Worm (Caenorhabditis elegans) whole organism, L4 larva: ENCODE data around the gene sms-3.

ENCODE experiments used
- F10B5.3 ChIP-seq: sonication (generic microtip); optimal IDR thresholded peaks from 2 replicates; lab custom pipeline; 2016; ENCODE audit warnings: mild to moderate bottlenecking, missing genetic modification characterization, missing compliant biosample characterization
- F49E8.2 ChIP-seq: sonication (generic microtip); optimal IDR thresholded peaks from 2 replicates; lab custom pipeline; 2016; ENCODE audit warnings: missing compliant biosample characterization, mild to moderate bottlenecking, missing genetic modification characterization, borderline replicate concordance
- T20F7.1 ChIP-seq: fragments of 200-800 bp; sonication (Bioruptor generic); optimal IDR thresholded peaks from 2 replicates; lab custom pipeline; 2018; ENCODE audit warnings: mild to moderate bottlenecking, missing genetic modification characterization, missing compliant biosample characterization
- Y75B8A.6 ChIP-seq: fragments of 200-800 bp; sonication (Bioruptor generic); IDR thresholded peaks from 2 replicates; pipeline ENCODE4 v1.3.6; 2022; ENCODE audit warnings: missing genetic modification reagents, missing genetic modification characterization, missing compliant biosample characterization
- ZK546.5 ChIP-seq, 2 experiments: sonication (generic microtip); optimal IDR thresholded peaks; 2 replicates each; lab custom pipeline; 2017; ENCODE audit warnings: missing biosample characterization in 2 of 2, missing genetic modification characterization in 2 of 2
- aha-1 ChIP-seq: fragments of 150-350 bp; peaks from one replicate; lab custom pipeline; 2014; ENCODE audit warnings: missing biosample characterization, missing genetic modification characterization
- ama-1 ChIP-seq: fragments of 150-350 bp; optimal IDR thresholded peaks from 2 replicates; lab custom pipeline; 2014; ENCODE audit warnings: inconsistent platforms, mixed read lengths
- arid-1 ChIP-seq: fragments of 200-800 bp; sonication (Bioruptor generic); conservative IDR thresholded peaks from 2 replicates; pipeline ENCODE4 v1.3.6; 2022; ENCODE audit warnings: missing genetic modification reagents, missing genetic modification characterization, missing compliant biosample characterization
- ceh-20 ChIP-seq: fragments of 200-800 bp; sonication (Bioruptor generic); IDR thresholded peaks from 2 replicates; pipeline ENCODE4 v1.3.6; 2022; ENCODE audit warnings: missing genetic modification reagents, missing genetic modification characterization, missing compliant biosample characterization
- ceh-32 ChIP-seq: sonication (generic microtip); optimal IDR thresholded peaks from 2 replicates; lab custom pipeline; 2016; ENCODE audit warnings: mild to moderate bottlenecking, missing genetic modification characterization, missing compliant biosample characterization; ENCODE audit not compliant: poor library complexity
- ceh-44 ChIP-seq: fragments of 200-800 bp; sonication (Bioruptor generic); IDR thresholded peaks from 2 replicates; pipeline ENCODE4 v1.3.6; 2022; ENCODE audit warnings: missing genetic modification reagents, missing genetic modification characterization, missing compliant biosample characterization
- ctbp-1 ChIP-seq: fragments of 200-800 bp; sonication (Bioruptor generic); IDR thresholded peaks from 2 replicates; pipeline ENCODE4 v1.3.6; 2022; ENCODE audit warnings: missing genetic modification reagents, missing genetic modification characterization, missing compliant biosample characterization
- daf-16 ChIP-seq, 3 experiments: sonication (generic microtip); optimal IDR thresholded peaks; 2 replicates each; lab custom pipeline; 2016 to 2017; ENCODE audit warnings: missing genetic modification characterization in 3 of 3, missing genetic modification reagents in 3 of 3, mild to moderate bottlenecking in 2 of 3, missing compliant biosample characterization in 2 of 3, missing biosample characterization in 1 of 3, moderate library complexity in 1 of 3
- daf-19 ChIP-seq: fragments of 200-800 bp; sonication (Bioruptor generic); conservative IDR thresholded peaks from 2 replicates; pipeline ENCODE4 v1.3.6; 2022; ENCODE audit warnings: missing genetic modification characterization, missing compliant biosample characterization
- dmd-6 ChIP-seq: fragments of 200-800 bp; sonication (Bioruptor generic); IDR thresholded peaks from 2 replicates; pipeline ENCODE4 v1.3.6; 2022; ENCODE audit warnings: missing genetic modification reagents, missing genetic modification characterization, missing compliant biosample characterization
- dmd-9 ChIP-seq: fragments of 200-800 bp; sonication (Bioruptor generic); IDR thresholded peaks from 2 replicates; pipeline ENCODE4 v1.3.6; 2022; ENCODE audit warnings: missing genetic modification reagents, missing genetic modification characterization, missing compliant biosample characterization
- dpl-1 ChIP-seq: fragments of 150-350 bp; optimal IDR thresholded peaks from 2 replicates; lab custom pipeline; 2014; ENCODE audit warnings: missing biosample characterization, missing genetic modification reagents, missing genetic modification characterization
- duxl-1 ChIP-seq: sonication (generic microtip); optimal IDR thresholded peaks from 2 replicates; lab custom pipeline; 2016; ENCODE audit warnings: mild to moderate bottlenecking, missing genetic modification characterization, moderate library complexity, missing compliant biosample characterization; ENCODE audit not compliant: poor library complexity
- egl-43 ChIP-seq: fragments of 200-800 bp; sonication (Bioruptor generic); IDR thresholded peaks from 2 replicates; pipeline ENCODE4 v1.3.6; 2022; ENCODE audit warnings: missing genetic modification reagents, missing genetic modification characterization, missing compliant biosample characterization
- fos-1 ChIP-seq: fragments of 150-350 bp; optimal IDR thresholded peaks from 2 replicates; lab custom pipeline; 2014; ENCODE audit warnings: missing biosample characterization, missing genetic modification characterization
- gei-8 ChIP-seq: fragments of 200-800 bp; sonication (Bioruptor generic); optimal IDR thresholded peaks from 2 replicates; lab custom pipeline; 2018; ENCODE audit warnings: mild to moderate bottlenecking, missing genetic modification characterization, missing compliant biosample characterization
- hif-1 ChIP-seq, 2 experiments: sonication (generic microtip); optimal IDR thresholded peaks; 2 replicates each; lab custom pipeline; 2016 to 2017; ENCODE audit warnings: missing compliant biosample characterization in 2 of 2, missing genetic modification characterization in 2 of 2, missing genetic modification reagents in 2 of 2, missing genotype in 2 of 2, mild to moderate bottlenecking in 1 of 2
- hlh-11 ChIP-seq: fragments of 200-800 bp; sonication (Bioruptor generic); optimal IDR thresholded peaks from 2 replicates; lab custom pipeline; 2018; ENCODE audit warnings: mild to moderate bottlenecking, missing genetic modification characterization, missing compliant biosample characterization
- jun-1 ChIP-seq: fragments of 150-350 bp; optimal IDR thresholded peaks from 2 replicates; lab custom pipeline; 2014; ENCODE audit warnings: missing biosample characterization, missing genetic modification reagents, missing genetic modification characterization
- lim-7 ChIP-seq: fragments of 200-800 bp; sonication (Bioruptor generic); IDR thresholded peaks from 2 replicates; pipeline ENCODE4 v1.3.6; 2022; ENCODE audit warnings: missing genetic modification characterization, missing compliant biosample characterization
- lin-1 ChIP-seq: fragments of 200-800 bp; sonication (Bioruptor generic); IDR thresholded peaks from 2 replicates; pipeline ENCODE4 v1.3.6; 2022; ENCODE audit warnings: missing genetic modification reagents, missing genetic modification characterization, missing compliant biosample characterization
- lin-38 ChIP-seq: fragments of 200-800 bp; sonication (Bioruptor generic); IDR thresholded peaks from 2 replicates; pipeline ENCODE4 v1.3.6; 2022; ENCODE audit warnings: missing genetic modification reagents, missing genetic modification characterization, missing compliant biosample characterization
- madf-9 ChIP-seq: fragments of 200-800 bp; sonication (Bioruptor generic); conservative IDR thresholded peaks from 2 replicates; pipeline ENCODE4 v1.3.6; 2022; ENCODE audit warnings: missing genetic modification reagents, missing genetic modification characterization, missing compliant biosample characterization
- mdl-1 ChIP-seq, 2 experiments: fragments of 150-350 bp in 1 of 2; sonication (generic microtip) in 1 of 2; optimal IDR thresholded peaks; 2 replicates each; lab custom pipeline; 2014 to 2017; ENCODE audit warnings: missing biosample characterization in 2 of 2, missing genetic modification characterization in 2 of 2
- mdt-29 ChIP-seq: fragments of 200-800 bp; sonication (Bioruptor generic); IDR thresholded peaks from 2 replicates; pipeline ENCODE4 v1.3.6; 2022; ENCODE audit warnings: missing genetic modification reagents, missing genetic modification characterization, missing compliant biosample characterization
- mxl-3 ChIP-seq: fragments of 200-800 bp; sonication (Bioruptor generic); optimal IDR thresholded peaks from 2 replicates; lab custom pipeline; 2018; ENCODE audit warnings: mild to moderate bottlenecking, missing genetic modification characterization, missing compliant biosample characterization
- nhr-10 ChIP-seq: fragments of 150-350 bp; optimal IDR thresholded peaks from 2 replicates; lab custom pipeline; 2014; ENCODE audit warnings: missing biosample characterization, missing genetic modification characterization
- nhr-102 ChIP-seq: sonication (generic microtip); optimal IDR thresholded peaks from 2 replicates; lab custom pipeline; 2016; ENCODE audit warnings: mild to moderate bottlenecking, missing genetic modification characterization, moderate library complexity, missing compliant biosample characterization
- nhr-111 ChIP-seq: fragments of 200-800 bp; sonication (Bioruptor generic); optimal IDR thresholded peaks from 2 replicates; lab custom pipeline; 2018; ENCODE audit warnings: mild to moderate bottlenecking, missing genetic modification characterization, missing compliant biosample characterization
- nhr-25 ChIP-seq: sonication (generic microtip); optimal IDR thresholded peaks from 2 replicates; lab custom pipeline; 2017; ENCODE audit warnings: missing genetic modification characterization, mild to moderate bottlenecking, missing compliant biosample characterization, antibody characterized with exemption, moderate library complexity, borderline replicate concordance; ENCODE audit not compliant: insufficient read depth
- nhr-42 ChIP-seq: fragments of 200-800 bp; sonication (Bioruptor generic); IDR thresholded peaks from 2 replicates; pipeline ENCODE4 v1.3.6; 2022; ENCODE audit warnings: missing genetic modification characterization, missing compliant biosample characterization
- nhr-48 ChIP-seq: sonication (generic microtip); optimal IDR thresholded peaks from 2 replicates; lab custom pipeline; 2016; ENCODE audit warnings: mild to moderate bottlenecking, missing genetic modification characterization, missing compliant biosample characterization
- nhr-76 ChIP-seq: fragments of 150-350 bp; optimal IDR thresholded peaks from 2 replicates; lab custom pipeline; 2014; ENCODE audit warnings: missing biosample characterization, missing genetic modification characterization
- nhr-77 ChIP-seq: fragments of 150-350 bp; optimal IDR thresholded peaks from 2 replicates; lab custom pipeline; 2014; ENCODE audit warnings: missing biosample characterization, missing genetic modification characterization
- pqm-1 ChIP-seq: sonication (generic microtip); optimal IDR thresholded peaks from 2 replicates; lab custom pipeline; 2017; ENCODE audit warnings: missing biosample characterization, missing genetic modification characterization
- rbr-2 ChIP-seq: sonication (generic microtip); optimal IDR thresholded peaks from 2 replicates; lab custom pipeline; 2016; ENCODE audit warnings: missing genotype, missing genetic modification characterization, missing compliant biosample characterization
- saeg-2 ChIP-seq: fragments of 200-800 bp; sonication (Bioruptor generic); IDR thresholded peaks from 2 replicates; pipeline ENCODE4 v1.3.6; 2022; ENCODE audit warnings: missing genetic modification reagents, missing genetic modification characterization, missing compliant biosample characterization
- set-16 ChIP-seq: fragments of 200-800 bp; sonication (Bioruptor generic); IDR thresholded peaks from 2 replicates; pipeline ENCODE4 v1.3.6; 2022; ENCODE audit warnings: missing genetic modification reagents, missing genetic modification characterization, missing compliant biosample characterization
- tag-97 ChIP-seq: fragments of 200-800 bp; sonication (Bioruptor generic); IDR thresholded peaks from 2 replicates; pipeline ENCODE4 v1.3.6; 2022; ENCODE audit warnings: missing genetic modification characterization, missing compliant biosample characterization
- tra-1 ChIP-seq: fragments of 200-800 bp; sonication (Bioruptor generic); IDR thresholded peaks from 2 replicates; pipeline ENCODE4 v1.3.6; 2022; ENCODE audit warnings: missing genetic modification reagents, missing genetic modification characterization, missing compliant biosample characterization
- unc-130 ChIP-seq: sonication (generic microtip); optimal IDR thresholded peaks from 2 replicates; lab custom pipeline; 2016; ENCODE audit warnings: missing genetic modification reagents, missing genetic modification characterization, missing compliant biosample characterization
- unc-62 ChIP-seq, 3 experiments: fragments of 150-350 bp in 1 of 3; sonication (generic microtip); optimal IDR thresholded peaks in 2 of 3; peaks in 1 of 3; 1 replicate in 1 of 3; 2 replicates in 2 of 3; lab custom pipeline; 2014 to 2017; ENCODE audit warnings: missing biosample characterization in 3 of 3, missing genetic modification characterization in 3 of 3, missing genetic modification reagents in 3 of 3, missing genotype in 1 of 3
- vab-7 ChIP-seq: fragments of 200-800 bp; sonication (Bioruptor generic); IDR thresholded peaks from 2 replicates; pipeline ENCODE4 v1.3.6; 2022; ENCODE audit warnings: missing genetic modification reagents, missing genetic modification characterization, missing compliant biosample characterization
- zag-1 ChIP-seq: fragments of 150-350 bp; optimal IDR thresholded peaks from 2 replicates; lab custom pipeline; 2014; ENCODE audit warnings: missing biosample characterization, missing genetic modification characterization

sms-3 gene

DNA sequence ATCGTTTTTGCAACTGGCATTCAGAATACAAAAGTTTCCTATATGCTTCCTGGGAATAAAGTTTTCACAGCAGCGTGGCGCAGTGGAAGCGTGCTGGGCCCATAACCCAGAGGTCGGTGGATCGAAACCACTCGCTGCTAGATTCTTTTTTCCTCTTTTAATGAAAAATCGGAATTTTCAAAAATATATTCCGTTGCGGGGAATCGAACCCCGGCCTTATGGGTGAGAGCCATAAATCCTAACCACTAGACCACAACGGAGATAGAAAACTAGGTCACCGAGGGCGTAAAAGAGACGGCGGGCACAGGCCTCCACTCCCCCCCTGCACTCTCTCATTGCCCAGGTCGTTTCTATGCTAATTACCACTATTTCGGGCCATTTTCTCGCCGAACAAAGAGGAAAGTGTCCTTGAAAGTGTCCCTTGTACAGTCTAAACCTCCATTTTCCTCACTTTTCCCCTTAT lies 3.6 kb upstream of the sms-3 start, which contains the start of gene Y22D7AL.6 (continued):
- TF ChIP-seq set-16 (GFP tag; lab: Robert Waterston, UW) (peak; percentile 48; the same call in 1 of the 2 replicates), hlh-11 (peak; percentile 11), daf-19 (peak; percentile 69; the same call in 1 of the 2 replicates), dpl-1 (GFP tag; lab: Kevin White, UChicago) (no peak), nhr-76 (tag; lab: Kevin White, UChicago) (no peak), dmd-9 (GFP tag; lab: Robert Waterston, UW) (0 out of 2 replicates have a peak, but pooled peaks have one; percentile 12), saeg-2 (GFP tag; lab: Robert Waterston, UW) (no peak), pqm-1 (tag; lab: Kevin White, UChicago) (no peak), nhr-10 (tag; lab: Kevin White, UChicago) (no peak), lin-1 (GFP tag; lab: Robert Waterston, UW) (peak; percentile 81), ctbp-1 (GFP tag; lab: Robert Waterston, UW) (peak; percentile 81), nhr-77 (no peak), madf-9 (GFP tag; lab: Robert Waterston, UW) (peak; percentile 78), tra-1 (GFP tag; lab: Robert Waterston, UW) (peak; percentile 79), duxl-1 (tag; lab: Kevin White, UChicago) (peak; percentile 61), T20F7.1 (GFP tag; lab: Kevin White, UChicago) (no peak), lim-7 (GFP tag; lab: Robert Waterston, UW) (peak; percentile 91), rbr-2 (tag; lab: Kevin White, UChicago) (peak; percentile 50), unc-62 (GFP tag; optimal IDR thresholded peaks at IDR 0.05 in 1 of 2; lab: Kevin White, UChicago) (no peak), unc-62 (tag; optimal IDR thresholded peaks at IDR 0.05; lab: Kevin White, UChicago) (no peak), ceh-20 (GFP tag; lab: Robert Waterston, UW) (peak; percentile 52; the same call in 1 of the 2 replicates), hif-1 (tag; optimal IDR thresholded peaks at IDR 0.05; lab: Kevin White, UChicago) (peak in 1 of 2 experiments; percentile 1), zag-1 (tag; lab: Kevin White, UChicago) (no peak), mxl-3 (GFP tag; lab: Kevin White, UChicago) (peak; percentile 9), fos-1 (tag; lab: Kevin White, UChicago) (no peak), dmd-6 (GFP tag; lab: Robert Waterston, UW) (peak; percentile 61), ZK546.5 (tag; optimal IDR thresholded peaks at IDR 0.05; lab: Kevin White, UChicago) (no peak), ceh-32 (tag; lab: Kevin White, UChicago) (no peak), nhr-42 (GFP tag; lab: Robert Waterston, UW) (0 out of 2 replicates have a peak, but pooled peaks have one; percentile 54), F49E8.2 (peak; percentile 37), unc-130 (GFP tag; lab: Kevin White, UChicago) (peak; percentile 46), mdl-1 (tag; optimal IDR thresholded peaks at IDR 0.05; lab: Kevin White, UChicago) (no peak), ceh-44 (GFP tag; lab: Robert Waterston, UW) (0 out of 2 replicates have a peak, but pooled peaks have one; percentile 18), nhr-102 (tag; lab: Kevin White, UChicago) (peak; percentile 64), gei-8 (peak; percentile 81), nhr-111 (GFP tag; lab: Kevin White, UChicago) (peak; percentile 51), nhr-25 (tag; lab: Kevin White, UChicago) (no peak), nhr-48 (tag; lab: Kevin White, UChicago) (peak; percentile 65), jun-1 (no peak), Y75B8A.6 (GFP tag; lab: Robert Waterston, UW) (no peak), lin-38 (GFP tag; lab: Robert Waterston, UW) (peak; percentile 83), F10B5.3 (peak; percentile 27), tag-97 (GFP tag; lab: Robert Waterston, UW) (no peak), vab-7 (GFP tag; lab: Robert Waterston, UW) (peak; percentile 76), aha-1 (peak; percentile 92), egl-43 (GFP tag; lab: Robert Waterston, UW) (peak; percentile 95), ama-1 (lab: Kevin White, UChicago) (no peak), mdt-29 (GFP tag; lab: Robert Waterston, UW) (peak; percentile 83), arid-1 (GFP tag; lab: Robert Waterston, UW) (peak; percentile 84), daf-16 (GFP tag; optimal IDR thresholded peaks at IDR 0.05; lab: Kevin White, UChicago) (peak; percentile 49 to 90), daf-16 (tag; optimal IDR thresholded peaks at IDR 0.05; lab: Kevin White, UChicago) (peak; percentile 46)
